In genomic region chr3L:6703368-6703807, dm6 we compare ENCODE assay signal across 1 fruit fly cellular context.
TF ChIP-seq lines count a peak whose summit lies in the region.

Gene SP1173 (minus strand): TSS chr3L:6703521.

TF ChIP-seq in whole organism, embryonic, 481 proteins besides CTCF, POLR2A, EP300 and RAD21 (continued from another document and continues in another):
- TF ChIP-seq CG3847 (GFP tag; IDR thresholded peaks at IDR 0.05; lab: Robert Waterston, UW) (peak; percentile 35; the same call in 1 of the 2 replicates), CG11560 (tag; IDR thresholded peaks at IDR 0.05; lab: Robert Waterston, UW) (no peak), CG2199 (GFP tag; IDR thresholded peaks at IDR 0.05; lab: Robert Waterston, UW) (peak; percentile 85; the same call in 1 of the 3 replicates), sc (optimal IDR thresholded peaks at IDR 0.05; lab: Kevin White, UChicago) (no peak), sc (GFP tag; optimal IDR thresholded peaks at IDR 0.05; lab: Kevin White, UChicago) (no peak), lilli (GFP tag; optimal IDR thresholded peaks at IDR 0.05; lab: Kevin White, UChicago) (peak; percentile 29), Bgb (GFP tag; IDR thresholded peaks at IDR 0.05; lab: Robert Waterston, UW; ENCODE audit: partially characterized antibody) (peak; percentile 69; the same call in 1 of the 2 replicates), sob (GFP tag; IDR thresholded peaks at IDR 0.05; lab: Robert Waterston, UW) (peak; percentile 71), CG8359 (GFP tag; optimal IDR thresholded peaks at IDR 0.05; lab: Kevin White, UChicago; ENCODE audit: borderline replicate concordance) (no peak), CG4424 (GFP tag; optimal IDR thresholded peaks at IDR 0.05; lab: Kevin White, UChicago) (no peak), Spps (tag; optimal IDR thresholded peaks at IDR 0.05; lab: Kevin White, UChicago) (no peak), Dbx (GFP tag; IDR thresholded peaks at IDR 0.05; lab: Robert Waterston, UW) (peak; percentile 74; the same call in 2 of the 3 replicates), CG17568 (GFP tag; optimal IDR thresholded peaks at IDR 0.05; lab: Kevin White, UChicago) (peak; percentile 27), CG7372 (GFP tag; IDR thresholded peaks at IDR 0.05; lab: Robert Waterston, UW) (0 out of 2 replicates have a peak, but pooled peaks have one; percentile 17), CG32767 (GFP tag; IDR thresholded peaks at IDR 0.05; lab: Robert Waterston, UW) (peak; percentile 49; the same call in 1 of the 2 replicates), HHEX (GFP tag; optimal IDR thresholded peaks at IDR 0.05; lab: Kevin White, UChicago) (peak; percentile 11), cwo (GFP tag; optimal IDR thresholded peaks at IDR 0.05; lab: Kevin White, UChicago) (peak; percentile 44), CG33557 (GFP tag; optimal IDR thresholded peaks at IDR 0.05; lab: Kevin White, UChicago) (no peak), CG10462 (GFP tag; optimal IDR thresholded peaks at IDR 0.05; lab: Kevin White, UChicago) (no peak), gro (GFP tag; optimal IDR thresholded peaks at IDR 0.05; lab: Kevin White, UChicago) (peak; percentile 41), YL-1 (GFP tag; optimal IDR thresholded peaks at IDR 0.05; lab: Kevin White, UChicago) (no peak), Hand (GFP tag; optimal IDR thresholded peaks at IDR 0.05; lab: Kevin White, UChicago) (no peak), CG2129 (GFP tag; IDR thresholded peaks at IDR 0.05; lab: Robert Waterston, UW; ENCODE audit: partially characterized antibody) (no peak), twi (tag; optimal IDR thresholded peaks at IDR 0.05; lab: Kevin White, UChicago) (peak; percentile 16), gcm2 (GFP tag; optimal IDR thresholded peaks at IDR 0.05; lab: Kevin White, UChicago) (peak; percentile 30), ind (GFP tag; optimal IDR thresholded peaks at IDR 0.05; lab: Kevin White, UChicago) (no peak), CG5180 (GFP tag; optimal IDR thresholded peaks at IDR 0.05; lab: Kevin White, UChicago) (peak; percentile 24), Dip2 (GFP tag; IDR thresholded peaks at IDR 0.05; lab: Robert Waterston, UW) (no peak), fd3F (GFP tag; optimal IDR thresholded peaks at IDR 0.05; lab: Kevin White, UChicago) (no peak), CG2712 (tag; optimal IDR thresholded peaks at IDR 0.05; lab: Kevin White, UChicago) (peak; percentile 38), dysf (GFP tag; IDR thresholded peaks at IDR 0.05; lab: Robert Waterston, UW) (no peak; the same call in 2 of the 3 replicates), ro (GFP tag; IDR thresholded peaks at IDR 0.05; lab: Robert Waterston, UW) (no peak), CG10543 (GFP tag; optimal IDR thresholded peaks at IDR 0.05; lab: Kevin White, UChicago) (peak; percentile 80), Dp (GFP tag; optimal IDR thresholded peaks at IDR 0.05; lab: Kevin White, UChicago) (peak; percentile 3), Awh (GFP tag; IDR thresholded peaks at IDR 0.05; lab: Robert Waterston, UW) (peak; percentile 37; the same call in 1 of the 2 replicates), dmrt99B (tag; optimal IDR thresholded peaks at IDR 0.05; lab: Kevin White, UChicago) (peak; percentile 41), CG11398 (GFP tag; optimal IDR thresholded peaks at IDR 0.05; lab: Kevin White, UChicago) (no peak), Rfx (GFP tag; IDR thresholded peaks at IDR 0.05; lab: Robert Waterston, UW) (peak; percentile 74; the same call in 1 of the 2 replicates), aop (GFP tag; IDR thresholded peaks at IDR 0.05; lab: Robert Waterston, UW) (peak; percentile 64; the same call in 1 of the 2 replicates), slou (GFP tag; optimal IDR thresholded peaks at IDR 0.05; lab: Kevin White, UChicago) (no peak), unpg (GFP tag; optimal IDR thresholded peaks at IDR 0.05; lab: Kevin White, UChicago) (peak; percentile 32), CG6254 (GFP tag; optimal IDR thresholded peaks at IDR 0.05; lab: Kevin White, UChicago) (no peak), grn (GFP tag; optimal IDR thresholded peaks at IDR 0.05; lab: Kevin White, UChicago) (no peak), tap (tag; optimal IDR thresholded peaks at IDR 0.05; lab: Kevin White, UChicago) (no peak), tio (GFP tag; optimal IDR thresholded peaks at IDR 0.05; lab: Kevin White, UChicago) (no peak), pita (GFP tag; optimal IDR thresholded peaks at IDR 0.05; lab: Kevin White, UChicago) (no peak), BtbVII (GFP tag; optimal IDR thresholded peaks at IDR 0.05; lab: Kevin White, UChicago) (peak; percentile 51), CG2116 (GFP tag; optimal IDR thresholded peaks at IDR 0.05; lab: Kevin White, UChicago) (peak; percentile 3), CG30431 (GFP tag; optimal IDR thresholded peaks at IDR 0.05; lab: Kevin White, UChicago) (no peak), D (optimal IDR thresholded peaks at IDR 0.05; lab: Kevin White, UChicago) (no peak), D (GFP tag; optimal IDR thresholded peaks at IDR 0.05; lab: Kevin White, UChicago) (no peak), CG10321 (GFP tag; IDR thresholded peaks at IDR 0.05; lab: Robert Waterston, UW) (0 out of 2 replicates have a peak, but pooled peaks have one; percentile 24), shn (GFP tag; optimal IDR thresholded peaks at IDR 0.05; lab: Kevin White, UChicago) (no peak), CG10654 (GFP tag; optimal IDR thresholded peaks at IDR 0.05; lab: Kevin White, UChicago) (no peak), h (optimal IDR thresholded peaks at IDR 0.05; lab: Kevin White, UChicago) (no peak), CG1233 (GFP tag; optimal IDR thresholded peaks at IDR 0.05; lab: Kevin White, UChicago) (no peak), CG11085 (GFP tag; IDR thresholded peaks at IDR 0.05; lab: Robert Waterston, UW) (no peak), prd (optimal IDR thresholded peaks at IDR 0.05; lab: Kevin White, UChicago) (no peak), prd (GFP tag; IDR thresholded peaks at IDR 0.05; lab: Robert Waterston, UW) (0 out of 3 replicates have a peak, but pooled peaks have one; percentile 37), Optix (GFP tag; IDR thresholded peaks at IDR 0.05; lab: Robert Waterston, UW) (no peak), CG6683 (GFP tag; optimal IDR thresholded peaks at IDR 0.05; lab: Kevin White, UChicago) (no peak), Xrp1 (GFP tag; IDR thresholded peaks at IDR 0.05; lab: Robert Waterston, UW) (peak; percentile 35; the same call in 1 of the 2 replicates), Dip3 (GFP tag; optimal IDR thresholded peaks at IDR 0.05; lab: Kevin White, UChicago) (no peak), sens-2 (GFP tag; IDR thresholded peaks at IDR 0.05; lab: Robert Waterston, UW) (peak; percentile 40; the same call in 1 of the 2 replicates), vnd (GFP tag; IDR thresholded peaks at IDR 0.05; lab: Robert Waterston, UW; ENCODE audit: partially characterized antibody) (peak; percentile 48; the same call in 1 of the 3 replicates), fd102C (GFP tag; optimal IDR thresholded peaks at IDR 0.05; lab: Kevin White, UChicago) (no peak), phol (tag; optimal IDR thresholded peaks at IDR 0.05; lab: Kevin White, UChicago) (no peak), ems (GFP tag; optimal IDR thresholded peaks at IDR 0.05; lab: Kevin White, UChicago) (no peak), CG13296 (GFP tag; optimal IDR thresholded peaks at IDR 0.05; lab: Kevin White, UChicago) (peak; percentile 43), CG10979 (tag; optimal IDR thresholded peaks at IDR 0.05; lab: Kevin White, UChicago) (peak; percentile 16), hb (GFP tag; IDR thresholded peaks at IDR 0.05; lab: Robert Waterston, UW; ENCODE audit: partially characterized antibody) (no peak), bsh (GFP tag; optimal IDR thresholded peaks at IDR 0.05; lab: Kevin White, UChicago) (peak in 1 of 2 experiments; percentile 23), CG10267 (tag; optimal IDR thresholded peaks at IDR 0.05; lab: Kevin White, UChicago) (no peak), PHDP (tag; optimal IDR thresholded peaks at IDR 0.05; lab: Kevin White, UChicago) (peak; percentile 17), CG12942 (GFP tag; optimal IDR thresholded peaks at IDR 0.05; lab: Kevin White, UChicago) (no peak), CG8765 (GFP tag; IDR thresholded peaks at IDR 0.05; lab: Robert Waterston, UW) (no peak), CG3726 (GFP tag; IDR thresholded peaks at IDR 0.05; lab: Robert Waterston, UW) (no peak), CG17912 (GFP tag; optimal IDR thresholded peaks at IDR 0.05; lab: Kevin White, UChicago) (peak; percentile 3), Taf1 (GFP tag; IDR thresholded peaks at IDR 0.05; lab: Robert Waterston, UW) (no peak), fd96Cb (tag; optimal IDR thresholded peaks at IDR 0.05; lab: Kevin White, UChicago) (no peak), danr (GFP tag; IDR thresholded peaks at IDR 0.05; lab: Robert Waterston, UW) (no peak), mirr (GFP tag; optimal IDR thresholded peaks at IDR 0.05; lab: Kevin White, UChicago) (peak; percentile 66), CG7839 (tag; optimal IDR thresholded peaks at IDR 0.05; lab: Kevin White, UChicago) (peak; percentile 15), ken (GFP tag; IDR thresholded peaks at IDR 0.05; lab: Robert Waterston, UW) (no peak; the same call in 2 of the 3 replicates), kni (GFP tag; optimal IDR thresholded peaks at IDR 0.05; lab: Kevin White, UChicago) (peak; percentile 21), CG32772 (GFP tag; IDR thresholded peaks at IDR 0.05; lab: Robert Waterston, UW) (no peak), lab (GFP tag; optimal IDR thresholded peaks at IDR 0.05; lab: Kevin White, UChicago) (peak; percentile 61), GATAe (GFP tag; conservative IDR thresholded peaks at IDR 0.05; lab: Robert Waterston, UW) (no peak), Atf6 (GFP tag; IDR thresholded peaks at IDR 0.05; lab: Robert Waterston, UW) (peak; percentile 75), CG6175 (GFP tag; IDR thresholded peaks at IDR 0.05; lab: Robert Waterston, UW) (peak; percentile 40; the same call in 1 of the 3 replicates), stwl (tag; optimal IDR thresholded peaks at IDR 0.05; lab: Kevin White, UChicago) (peak; percentile 69), gem (tag; optimal IDR thresholded peaks at IDR 0.05; lab: Kevin White, UChicago) (peak; percentile 1), Bteb2 (GFP tag; optimal IDR thresholded peaks at IDR 0.05; lab: Kevin White, UChicago) (no peak), CG18599 (GFP tag; optimal IDR thresholded peaks at IDR 0.05; lab: Kevin White, UChicago) (peak; percentile 15), CG4404 (GFP tag; IDR thresholded peaks at IDR 0.05; lab: Robert Waterston, UW) (no peak), CG4282 (GFP tag; optimal IDR thresholded peaks at IDR 0.05; lab: Kevin White, UChicago) (no peak), CG15479 (GFP tag; optimal IDR thresholded peaks at IDR 0.05; lab: Kevin White, UChicago) (no peak), hkb (optimal IDR thresholded peaks at IDR 0.05; lab: Kevin White, UChicago) (no peak), hkb (GFP tag; IDR thresholded peaks at IDR 0.05; lab: Robert Waterston, UW) (peak; percentile 73), seq (GFP tag; IDR thresholded peaks at IDR 0.05; lab: Robert Waterston, UW) (peak; percentile 70; the same call in 1 of the 2 replicates), Nf-YC (tag; optimal IDR thresholded peaks at IDR 0.05; lab: Kevin White, UChicago) (peak; percentile 39), MESR4 (GFP tag; optimal IDR thresholded peaks at IDR 0.05; lab: Kevin White, UChicago) (no peak), CG2875 (GFP tag; optimal IDR thresholded peaks at IDR 0.05; lab: Kevin White, UChicago) (no peak), CG4820 (GFP tag; optimal IDR thresholded peaks at IDR 0.05; lab: Kevin White, UChicago) (no peak), kay (GFP tag; optimal IDR thresholded peaks at IDR 0.05; lab: Kevin White, UChicago) (no peak), E2f1 (GFP tag; IDR thresholded peaks at IDR 0.05; lab: Robert Waterston, UW) (peak; percentile 50; the same call in 1 of the 2 replicates), pho (GFP tag; optimal IDR thresholded peaks at IDR 0.05; lab: Kevin White, UChicago) (no peak), ac (GFP tag; optimal IDR thresholded peaks at IDR 0.05; lab: Kevin White, UChicago) (no peak), CG30020 (tag; optimal IDR thresholded peaks at IDR 0.05; lab: Kevin White, UChicago) (no peak), CG16815 (GFP tag; optimal IDR thresholded peaks at IDR 0.05; lab: Kevin White, UChicago) (no peak), tup (GFP tag; optimal IDR thresholded peaks at IDR 0.05; lab: Kevin White, UChicago) (no peak), ash1 (GFP tag; optimal IDR thresholded peaks at IDR 0.05; lab: Kevin White, UChicago) (no peak), CG12744 (GFP tag; optimal IDR thresholded peaks at IDR 0.05; lab: Kevin White, UChicago) (no peak), lbe (GFP tag; optimal IDR thresholded peaks at IDR 0.05; lab: Kevin White, UChicago) (no peak), bigmax (GFP tag; optimal IDR thresholded peaks at IDR 0.05; lab: Kevin White, UChicago) (peak; percentile 5), jigr1 (GFP tag; IDR thresholded peaks at IDR 0.05; lab: Robert Waterston, UW) (no peak), toy (GFP tag; IDR thresholded peaks at IDR 0.05; lab: Robert Waterston, UW) (no peak), CG43689 (GFP tag; IDR thresholded peaks at IDR 0.05; lab: Robert Waterston, UW) (no peak), CG15269 (tag; optimal IDR thresholded peaks at IDR 0.05; lab: Kevin White, UChicago) (peak; percentile 26), crc (GFP tag; optimal IDR thresholded peaks at IDR 0.05; lab: Kevin White, UChicago) (no peak), Poxn (GFP tag; IDR thresholded peaks at IDR 0.05; lab: Robert Waterston, UW) (no peak), Fer3 (tag; optimal IDR thresholded peaks at IDR 0.05; lab: Kevin White, UChicago) (peak; percentile 35), CG9876 (GFP tag; optimal IDR thresholded peaks at IDR 0.05; lab: Kevin White, UChicago) (no peak), croc (GFP tag; conservative IDR thresholded peaks at IDR 0.05; lab: Robert Waterston, UW) (no peak), ara (GFP tag; IDR thresholded peaks at IDR 0.05; lab: Robert Waterston, UW) (peak; percentile 46; the same call in 1 of the 2 replicates), CG17829 (tag; optimal IDR thresholded peaks at IDR 0.05; lab: Kevin White, UChicago) (peak; percentile 15), CG10431 (GFP tag; optimal IDR thresholded peaks at IDR 0.05; lab: Kevin White, UChicago) (peak; percentile 25), CG2120 (GFP tag; optimal IDR thresholded peaks at IDR 0.05; lab: Kevin White, UChicago) (no peak), CG31365 (tag; optimal IDR thresholded peaks at IDR 0.05; lab: Kevin White, UChicago) (peak; percentile 43), zen2 (GFP tag; IDR thresholded peaks at IDR 0.05; lab: Robert Waterston, UW; ENCODE audit: partially characterized antibody) (peak; percentile 61; the same call in 2 of the 3 replicates), gfzf (GFP tag; optimal IDR thresholded peaks at IDR 0.05; lab: Kevin White, UChicago) (no peak), chinmo (GFP tag; IDR thresholded peaks at IDR 0.05; lab: Robert Waterston, UW; ENCODE audit: partially characterized antibody) (peak; percentile 96; the same call in 2 of the 4 replicates)
